Worm (Caenorhabditis elegans) whole organism, mixed stage, embryonic: Measurements from ENCODE around the gene R148.5.

Source experiments
- M03D4.4 ChIP-seq: sonication (generic microtip); optimal IDR thresholded peaks from 2 replicates; lab custom pipeline; 2017; ENCODE audit warnings: mild to moderate bottlenecking, missing genetic modification characterization, missing compliant biosample characterization
- bed-3 ChIP-seq: fragments of 200-800 bp; sonication (Bioruptor generic); optimal IDR thresholded peaks from 3 replicates; lab custom pipeline; 2018; ENCODE audit warnings: mild to moderate bottlenecking, missing genetic modification characterization, moderate library complexity, missing compliant biosample characterization
- blmp-1 ChIP-seq: fragments of 150-350 bp; optimal IDR thresholded peaks from 2 replicates; lab custom pipeline; 2014; ENCODE audit warnings: missing biosample characterization, missing genetic modification characterization
- ceh-39 ChIP-seq: fragments of 150-350 bp; optimal IDR thresholded peaks from 2 replicates; lab custom pipeline; 2014; ENCODE audit warnings: missing biosample characterization, missing genetic modification characterization
- ceh-43 ChIP-seq: fragments of 200-800 bp; sonication (Bioruptor generic); optimal IDR thresholded peaks from 2 replicates; lab custom pipeline; 2018; ENCODE audit warnings: mild to moderate bottlenecking, missing genetic modification characterization, moderate library complexity, missing compliant biosample characterization
- ceh-83 ChIP-seq: fragments of 200-800 bp; sonication (Bioruptor generic); optimal IDR thresholded peaks from 2 replicates; lab custom pipeline; 2018; ENCODE audit warnings: mild to moderate bottlenecking, missing genetic modification characterization, missing compliant biosample characterization
- ces-1 ChIP-seq: fragments of 150-350 bp; optimal IDR thresholded peaks from 2 replicates; lab custom pipeline; 2014; ENCODE audit warnings: missing biosample characterization, missing genetic modification reagents, missing genetic modification characterization
- cnd-1 ChIP-seq: fragments of 200-800 bp; sonication (Bioruptor generic); optimal IDR thresholded peaks from 2 replicates; lab custom pipeline; 2018; ENCODE audit warnings: mild to moderate bottlenecking, missing genetic modification characterization, missing compliant biosample characterization
- elt-1 ChIP-seq: sonication (generic microtip); optimal IDR thresholded peaks from 2 replicates; lab custom pipeline; 2017; ENCODE audit warnings: missing genetic modification characterization, mild to moderate bottlenecking, missing compliant biosample characterization, antibody characterized with exemption, moderate library complexity, borderline replicate concordance; ENCODE audit not compliant: insufficient read depth
- flh-1 ChIP-seq: fragments of 200-800 bp; sonication (Bioruptor generic); optimal IDR thresholded peaks from 2 replicates; lab custom pipeline; 2018; ENCODE audit warnings: mild to moderate bottlenecking, missing genetic modification characterization, moderate library complexity, missing compliant biosample characterization
- ham-2 ChIP-seq: fragments of 200-800 bp; sonication (Bioruptor generic); optimal IDR thresholded peaks from 2 replicates; lab custom pipeline; 2018; ENCODE audit warnings: mild to moderate bottlenecking, missing genetic modification characterization, missing compliant biosample characterization
- hlh-1 ChIP-seq: fragments of 150-350 bp; optimal IDR thresholded peaks from 2 replicates; lab custom pipeline; 2014; ENCODE audit warnings: missing biosample characterization, missing genetic modification reagents, missing genetic modification characterization
- lin-13 ChIP-seq: fragments of 150-350 bp; optimal IDR thresholded peaks from 2 replicates; lab custom pipeline; 2014; ENCODE audit warnings: missing biosample characterization, missing genetic modification characterization
- lin-32 ChIP-seq: fragments of 200-800 bp; sonication (Bioruptor generic); optimal IDR thresholded peaks from 2 replicates; lab custom pipeline; 2018; ENCODE audit warnings: mild to moderate bottlenecking, missing genetic modification characterization, missing compliant biosample characterization
- lsy-2 ChIP-seq: fragments of 150-350 bp; optimal IDR thresholded peaks from 2 replicates; lab custom pipeline; 2014; ENCODE audit warnings: missing biosample characterization, missing genetic modification characterization
- mab-5 ChIP-seq: fragments of 150-350 bp; optimal IDR thresholded peaks from 2 replicates; lab custom pipeline; 2014; ENCODE audit warnings: missing biosample characterization, missing genetic modification characterization
- mep-1 ChIP-seq: fragments of 150-350 bp; optimal IDR thresholded peaks from 2 replicates; lab custom pipeline; 2017; ENCODE audit warnings: missing biosample characterization, missing genetic modification reagents, missing genetic modification characterization, inconsistent platforms
- mls-2 ChIP-seq: sonication (generic microtip); optimal IDR thresholded peaks from 2 replicates; lab custom pipeline; 2016; ENCODE audit warnings: mild to moderate bottlenecking, missing genetic modification characterization, moderate library complexity, missing compliant biosample characterization
- nhr-12 ChIP-seq: fragments of 150-350 bp; optimal IDR thresholded peaks from 2 replicates; lab custom pipeline; 2014; ENCODE audit warnings: missing biosample characterization, missing genetic modification characterization
- nhr-2 ChIP-seq: fragments of 150-350 bp; optimal IDR thresholded peaks from 2 replicates; lab custom pipeline; 2014; ENCODE audit warnings: missing biosample characterization, missing genetic modification characterization
- nhr-237 ChIP-seq: fragments of 150-350 bp; optimal IDR thresholded peaks from 2 replicates; lab custom pipeline; 2014; ENCODE audit warnings: missing biosample characterization, missing genetic modification characterization
- nhr-28 ChIP-seq: fragments of 150-350 bp; optimal IDR thresholded peaks from 2 replicates; lab custom pipeline; 2014; ENCODE audit warnings: missing biosample characterization, missing genetic modification characterization
- nhr-76 ChIP-seq: sonication (generic microtip); optimal IDR thresholded peaks from 2 replicates; lab custom pipeline; 2017; ENCODE audit warnings: missing biosample characterization, missing genetic modification characterization
- sem-2 ChIP-seq: fragments of 200-800 bp; sonication (Bioruptor generic); optimal IDR thresholded peaks from 2 replicates; lab custom pipeline; 2018; ENCODE audit warnings: mild to moderate bottlenecking, missing genetic modification characterization, missing compliant biosample characterization
- snpc-4 ChIP-seq: fragments of 150-350 bp; optimal IDR thresholded peaks from 2 replicates; lab custom pipeline; 2014; ENCODE audit warnings: missing biosample characterization, missing genetic modification characterization
- sptf-1 ChIP-seq: sonication (generic microtip); optimal IDR thresholded peaks from 2 replicates; lab custom pipeline; 2017; ENCODE audit warnings: mild to moderate bottlenecking, missing genetic modification characterization, moderate library complexity, missing compliant biosample characterization
- tbx-8 ChIP-seq: fragments of 200-800 bp; sonication (Bioruptor generic); optimal IDR thresholded peaks from 2 replicates; lab custom pipeline; 2018; ENCODE audit warnings: mild to moderate bottlenecking, missing genetic modification characterization, moderate library complexity, missing compliant biosample characterization
- unc-120 ChIP-seq: sonication (generic microtip); optimal IDR thresholded peaks from 2 replicates; lab custom pipeline; 2017; ENCODE audit warnings: missing genetic modification characterization, missing compliant biosample characterization; ENCODE audit not compliant: poor library complexity, severe bottlenecking
- unc-39 ChIP-seq: fragments of 150-350 bp; optimal IDR thresholded peaks from 2 replicates; lab custom pipeline; 2014; ENCODE audit warnings: missing biosample characterization, missing genetic modification characterization
- unc-62 ChIP-seq: fragments of 150-350 bp; optimal IDR thresholded peaks from 2 replicates; lab custom pipeline; 2014; ENCODE audit warnings: missing biosample characterization, missing genetic modification reagents, missing genetic modification characterization
- zip-8 ChIP-seq: fragments of 150-350 bp; optimal IDR thresholded peaks from 2 replicates; lab custom pipeline; 2014; ENCODE audit warnings: missing biosample characterization, missing genetic modification characterization

The R148.5 gene

ce11 chrIII:3165309-3165708 is at the start of gene R148.5:
TSS of gene R148.5 (plus strand) at chrIII:3165639.
- TF ChIP-seq unc-62 (peak; percentile 12), ceh-43 (GFP tag; lab: Kevin White, UChicago) (no peak), elt-1 (tag; lab: Kevin White, UChicago) (peak; percentile 89), ceh-39 (no peak)
- TF ChIP-seq, all 35 proteins: peak for 2

ce11 chrIII:3116969-3117368 is 48.5 kb upstream of the R148.5 start:
- TF ChIP-seq hlh-1 (no peak), mab-5 (tag; lab: Kevin White, UChicago) (no peak), sptf-1 (no peak), nhr-2 (tag; lab: Kevin White, UChicago) (no peak), bed-3 (GFP tag; lab: Kevin White, UChicago) (no peak), ceh-83 (GFP tag; lab: Kevin White, UChicago) (no peak), zip-8 (tag; lab: Kevin White, UChicago) (no peak), nhr-12 (no peak), lin-13 (tag; lab: Kevin White, UChicago) (no peak), lsy-2 (no peak), lin-32 (GFP tag; lab: Kevin White, UChicago) (no peak), tbx-8 (GFP tag; lab: Kevin White, UChicago) (no peak), cnd-1 (tag; lab: Kevin White, UChicago) (no peak), unc-120 (tag; lab: Kevin White, UChicago) (no peak), blmp-1 (no peak), ceh-39 (no peak), unc-39 (no peak), sem-2 (GFP tag; lab: Kevin White, UChicago) (no peak), elt-1 (tag; lab: Kevin White, UChicago) (no peak)

ce11 chrIII:3119972-3120371 is 45.5 kb upstream of the R148.5 start:
- TF ChIP-seq ces-1 (GFP tag; lab: Kevin White, UChicago) (no peak), ham-2 (GFP tag; lab: Kevin White, UChicago) (no peak), sem-2 (GFP tag; lab: Kevin White, UChicago) (no peak), nhr-76 (tag; lab: Kevin White, UChicago) (no peak), ceh-39 (no peak), nhr-28 (no peak)

DNA sequence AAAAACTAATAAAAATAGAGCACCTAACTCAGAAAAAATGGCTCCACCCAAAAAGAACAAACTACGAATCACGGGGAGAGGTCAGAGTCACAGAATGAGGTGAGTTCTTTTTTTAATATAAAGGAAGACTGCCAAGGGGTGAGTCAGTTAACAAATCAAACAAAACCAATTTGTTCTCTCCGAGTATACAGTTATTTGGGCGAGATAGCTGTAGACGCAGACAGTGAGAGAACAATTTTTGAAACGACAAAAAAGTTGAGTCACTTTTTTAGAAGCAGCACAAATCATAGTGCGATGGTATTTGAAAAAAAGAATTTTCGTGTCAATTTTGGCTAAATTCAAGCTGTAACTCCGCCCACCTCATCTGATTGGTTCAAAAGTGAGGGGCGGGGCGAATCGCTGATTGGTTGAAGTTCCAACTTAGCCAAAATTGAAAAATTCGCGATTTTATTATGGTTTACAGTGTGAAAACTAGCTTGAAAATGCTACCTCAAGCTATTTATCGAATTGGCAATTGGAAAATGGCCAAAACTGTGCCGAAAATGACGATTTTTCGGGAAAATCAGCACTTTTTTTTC is 41.1 kb upstream of the R148.5 start:
- TF ChIP-seq nhr-2 (tag; lab: Kevin White, UChicago): no peak
- no peak for TF ChIP-seq bed-3 (GFP tag; lab: Kevin White, UChicago)
- no peak for TF ChIP-seq zip-8 (tag; lab: Kevin White, UChicago)
- no peak for TF ChIP-seq lin-32 (GFP tag; lab: Kevin White, UChicago)
- no peak for TF ChIP-seq unc-39
- no peak for TF ChIP-seq sptf-1
- TF ChIP-seq nhr-76 (tag; lab: Kevin White, UChicago): no peak
- no peak for TF ChIP-seq nhr-28
- no peak for TF ChIP-seq ceh-43 (GFP tag; lab: Kevin White, UChicago)

ce11 chrIII:3127074-3127596 is 38.3 kb upstream of the R148.5 start, which contains the start of gene nipa-1:
TSS of gene nipa-1 (minus strand) at chrIII:3127124.
- TF ChIP-seq unc-39 (no peak), cnd-1 (tag; lab: Kevin White, UChicago) (no peak), blmp-1 (no peak), nhr-2 (tag; lab: Kevin White, UChicago) (no peak)
- TF ChIP-seq, all 35 proteins: peak for 0

ce11 chrIII:3127613-3128012 is 37.8 kb upstream of the R148.5 start:
- TF ChIP-seq mep-1 (peak; percentile 33), lin-32 (GFP tag; lab: Kevin White, UChicago) (no peak), flh-1 (no peak), ceh-39 (peak; percentile 32)

DNA sequence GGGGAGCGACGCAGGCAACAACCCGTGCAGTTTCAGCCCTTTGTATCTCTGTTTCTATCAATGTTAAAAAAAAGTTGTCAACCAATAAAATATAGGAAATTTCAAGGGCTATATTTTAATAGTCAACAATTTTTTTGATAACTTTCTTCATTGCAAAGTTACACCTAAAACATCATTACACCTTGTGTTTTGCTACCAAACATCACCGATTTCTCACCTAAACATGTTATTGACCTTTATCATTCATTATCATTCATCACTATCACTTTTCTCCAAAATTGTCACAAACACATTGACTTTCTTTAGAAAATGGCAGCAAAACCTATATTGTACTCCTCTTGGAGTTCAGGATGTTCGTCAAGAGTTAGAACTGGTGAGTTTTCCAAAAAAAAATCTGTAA is 36.4 kb upstream of the R148.5 start, which contains the start of gene Y53G8B.1:
Gene Y53G8B.1, plus strand, starts transcription at position 242 of the 400 bp plus-strand sequence.
- TF ChIP-seq ceh-39 (no peak), cnd-1 (tag; lab: Kevin White, UChicago) (no peak), flh-1 (no peak), mab-5 (tag; lab: Kevin White, UChicago) (no peak), M03D4.4 (tag; lab: Kevin White, UChicago) (no peak), nhr-237 (tag; lab: Kevin White, UChicago) (no peak), ceh-43 (GFP tag; lab: Kevin White, UChicago) (no peak), elt-1 (tag; lab: Kevin White, UChicago) (no peak), snpc-4 (tag; lab: Kevin White, UChicago) (no peak), nhr-12 (no peak), sem-2 (GFP tag; lab: Kevin White, UChicago) (no peak), hlh-1 (no peak), tbx-8 (GFP tag; lab: Kevin White, UChicago) (no peak), ceh-83 (GFP tag; lab: Kevin White, UChicago) (no peak), mls-2 (tag; lab: Kevin White, UChicago) (no peak), mep-1 (no peak)
- TF ChIP-seq, all 35 proteins: peak for 0
